Fruit fly (Drosophila melanogaster) whole organism, embryonic: ENCODE measurements around the gene CG12814.

Experiments
- Abd-B ChIP-seq: fragments of 200-800 bp; sonication (Bioruptor generic); optimal IDR thresholded peaks from 2 replicates; lab custom pipeline; 2018; ENCODE audit warnings: missing biosample characterization, mild to moderate bottlenecking, missing genetic modification characterization, moderate library complexity
- CG10959 ChIP-seq: fragments of 200-800 bp; sonication (Bioruptor generic); IDR thresholded peaks from 2 replicates; pipeline ENCODE4 v1.3.6; 2022; ENCODE audit warnings: missing biosample characterization, missing genetic modification characterization
- CG11398 ChIP-seq: fragments of 200-800 bp; sonication (Bioruptor generic); optimal IDR thresholded peaks from 2 replicates; lab custom pipeline; 2016; ENCODE audit warnings: missing biosample characterization, missing genetic modification characterization
- CG12659 ChIP-seq: fragments of 200-800 bp; sonication (Bioruptor generic); optimal IDR thresholded peaks from 3 replicates; lab custom pipeline; 2017; ENCODE audit warnings: mild to moderate bottlenecking, missing biosample characterization, missing genetic modification reagents, missing genetic modification characterization
- CG13624 ChIP-seq: fragments of 200-800 bp; sonication (Bioruptor generic); optimal IDR thresholded peaks from 2 replicates; lab custom pipeline; 2016; ENCODE audit warnings: missing biosample characterization, missing genetic modification characterization
- CG14441 ChIP-seq: fragments of 200-800 bp; sonication (Bioruptor generic); IDR thresholded peaks from 2 replicates; pipeline ENCODE4 v1.3.6; 2022; ENCODE audit warnings: missing biosample characterization, missing genetic modification characterization
- CG14860 ChIP-seq: fragments of 200-800 bp; sonication (Bioruptor generic); IDR thresholded peaks from 3 replicates; pipeline ENCODE4 v1.3.6; 2022; ENCODE audit warnings: missing biosample characterization, missing genetic modification characterization; ENCODE audit not compliant: partially characterized antibody
- CG16779 ChIP-seq: fragments of 200-800 bp; sonication (Bioruptor generic); IDR thresholded peaks from 2 replicates; pipeline ENCODE4 v1.3.6; 2022; ENCODE audit warnings: missing biosample characterization, missing genetic modification characterization
- CG18476 ChIP-seq: fragments of 200-800 bp; sonication (Bioruptor generic); optimal IDR thresholded peaks from 2 replicates; lab custom pipeline; 2016; ENCODE audit warnings: missing biosample characterization, mild to moderate bottlenecking, missing genetic modification characterization
- CG18599 ChIP-seq: fragments of 200-800 bp; sonication (Bioruptor generic); optimal IDR thresholded peaks from 3 replicates; lab custom pipeline; 2017; ENCODE audit warnings: missing biosample characterization, missing genetic modification characterization, mild to moderate bottlenecking, moderate library complexity, missing genetic modification reagents
- CG33213 ChIP-seq: fragments of 200-800 bp; sonication (Bioruptor generic); optimal IDR thresholded peaks from 3 replicates; lab custom pipeline; 2016; ENCODE audit warnings: missing biosample characterization, missing genetic modification characterization
- CG34224 ChIP-seq: fragments of 200-800 bp; sonication (Bioruptor generic); IDR thresholded peaks from 3 replicates; pipeline ENCODE4 v1.3.6; 2022; ENCODE audit warnings: missing biosample characterization, missing genetic modification characterization; ENCODE audit not compliant: partially characterized antibody
- CG34376 ChIP-seq: fragments of 200-800 bp; sonication (Bioruptor generic); optimal IDR thresholded peaks from 2 replicates; lab custom pipeline; 2018; ENCODE audit warnings: missing biosample characterization, mild to moderate bottlenecking, missing genetic modification characterization
- CG43689 ChIP-seq: fragments of 200-800 bp; sonication (Bioruptor generic); IDR thresholded peaks from 2 replicates; pipeline ENCODE4 v1.3.6; 2022; ENCODE audit warnings: missing biosample characterization, missing genetic modification characterization
- CG4404 ChIP-seq: fragments of 200-800 bp; sonication (Bioruptor generic); IDR thresholded peaks from 2 replicates; pipeline ENCODE4 v1.3.6; 2022; ENCODE audit warnings: missing biosample characterization, missing genetic modification characterization
- CG5245 ChIP-seq: fragments of 200-800 bp; sonication (Bioruptor generic); optimal IDR thresholded peaks from 3 replicates; lab custom pipeline; 2016; ENCODE audit warnings: missing biosample characterization, missing genetic modification characterization
- CG6272 ChIP-seq: fragments of 200-800 bp; sonication (Bioruptor generic); IDR thresholded peaks from 2 replicates; pipeline ENCODE4 v1.3.6; 2022; ENCODE audit warnings: missing biosample characterization, missing genetic modification characterization
- CG7839 ChIP-seq: fragments of 200-800 bp; sonication (Bioruptor generic); optimal IDR thresholded peaks from 3 replicates; lab custom pipeline; 2018; ENCODE audit warnings: missing biosample characterization, mild to moderate bottlenecking, missing genetic modification characterization, moderate library complexity
- CG8478 ChIP-seq: fragments of >200 bp; optimal IDR thresholded peaks from 2 replicates; lab custom pipeline; 2018
- CG9876 ChIP-seq: fragments of 200-800 bp; sonication (Bioruptor generic); optimal IDR thresholded peaks from 2 replicates; lab custom pipeline; 2016; ENCODE audit warnings: missing biosample characterization, missing genetic modification characterization
- Dad ChIP-seq: fragments of 200-800 bp; sonication (Bioruptor generic); optimal IDR thresholded peaks from 3 replicates; lab custom pipeline; 2016; ENCODE audit warnings: missing biosample characterization, missing genetic modification characterization
- Ets65A ChIP-seq: fragments of 200-800 bp; sonication (Bioruptor generic); peaks from one replicate; lab custom pipeline; 2016; ENCODE audit warnings: missing biosample characterization, missing genetic modification characterization
- HLHmδ ChIP-seq: fragments of 200-800 bp; sonication (Bioruptor generic); optimal IDR thresholded peaks from 2 replicates; lab custom pipeline; 2018; ENCODE audit warnings: missing biosample characterization, mild to moderate bottlenecking, missing genetic modification characterization, moderate library complexity
- Hr3 ChIP-seq: fragments of 200-800 bp; sonication (Bioruptor generic); optimal IDR thresholded peaks from 3 replicates; lab custom pipeline; 2016; ENCODE audit warnings: missing biosample characterization, missing genetic modification characterization
- Kr ChIP-seq: fragments of 200-800 bp; sonication (Bioruptor generic); optimal IDR thresholded peaks from 2 replicates; lab custom pipeline; 2017; ENCODE audit warnings: missing biosample characterization, mild to moderate bottlenecking, missing genetic modification characterization
- Lpt ChIP-seq: fragments of >200 bp; optimal IDR thresholded peaks from 2 replicates; lab custom pipeline; 2018; ENCODE audit warnings: missing biosample characterization, missing genetic modification characterization
- NK7.1 ChIP-seq: fragments of 200-800 bp; sonication (Bioruptor generic); optimal IDR thresholded peaks from 3 replicates; lab custom pipeline; 2016; ENCODE audit warnings: missing biosample characterization, missing genetic modification characterization
- Ptx1 ChIP-seq: fragments of 200-800 bp; sonication (Bioruptor generic); IDR thresholded peaks from 2 replicates; pipeline ENCODE4 v1.3.6; 2022; ENCODE audit warnings: missing biosample characterization, missing genetic modification characterization
- Sox102F ChIP-seq: fragments of 200-800 bp; sonication (Bioruptor generic); optimal IDR thresholded peaks from 2 replicates; lab custom pipeline; 2018; ENCODE audit warnings: missing biosample characterization, mild to moderate bottlenecking, missing genetic modification characterization, moderate library complexity
- Usf ChIP-seq: fragments of 200-800 bp; sonication (Bioruptor generic); optimal IDR thresholded peaks from 2 replicates; lab custom pipeline; 2017; ENCODE audit warnings: missing genotype, missing biosample characterization, missing genetic modification characterization
- Xbp1 ChIP-seq: fragments of 200-800 bp; sonication (Bioruptor generic); optimal IDR thresholded peaks from 3 replicates; lab custom pipeline; 2016; ENCODE audit warnings: missing biosample characterization, mild to moderate bottlenecking, missing genetic modification characterization
- crp ChIP-seq, 2 experiments: fragments of 200-800 bp; sonication (Bioruptor generic); optimal IDR thresholded peaks; 2 replicates in 1 of 2; 3 replicates in 1 of 2; lab custom pipeline; 2017; ENCODE audit warnings: missing biosample characterization in 2 of 2, missing genetic modification characterization in 2 of 2, mild to moderate bottlenecking in 1 of 2, moderate library complexity in 1 of 2
- dati ChIP-seq: fragments of 200-800 bp; sonication (Bioruptor generic); IDR thresholded peaks from 2 replicates; pipeline ENCODE4 v1.3.6; 2022; ENCODE audit warnings: missing biosample characterization, missing genetic modification characterization
- dmrt99B ChIP-seq: fragments of 200-800 bp; sonication (Bioruptor generic); optimal IDR thresholded peaks from 2 replicates; lab custom pipeline; 2018; ENCODE audit warnings: missing biosample characterization, mild to moderate bottlenecking, missing genetic modification characterization, moderate library complexity
- ewg ChIP-seq: fragments of 200-800 bp; sonication (Bioruptor generic); optimal IDR thresholded peaks from 3 replicates; lab custom pipeline; 2017; ENCODE audit warnings: mild to moderate bottlenecking, missing biosample characterization, missing genetic modification reagents, missing genetic modification characterization
- fd96Cb ChIP-seq: fragments of 200-800 bp; sonication (Bioruptor generic); optimal IDR thresholded peaks from 2 replicates; lab custom pipeline; 2018; ENCODE audit warnings: missing biosample characterization, mild to moderate bottlenecking, missing genetic modification characterization, moderate library complexity
- gem ChIP-seq: fragments of 200-800 bp; sonication (Bioruptor generic); optimal IDR thresholded peaks from 2 replicates; lab custom pipeline; 2019; ENCODE audit warnings: missing biosample characterization, mild to moderate bottlenecking, missing genetic modification characterization, moderate library complexity
- grn ChIP-seq: fragments of 200-800 bp; sonication (Bioruptor generic); optimal IDR thresholded peaks from 3 replicates; lab custom pipeline; 2017; ENCODE audit warnings: missing biosample characterization, missing genetic modification characterization
- hkb ChIP-seq, 2 experiments: fragments of 200-800 bp in 1 of 2; fragments of >200 bp in 1 of 2; sonication (Bioruptor generic) in 1 of 2; IDR thresholded peaks in 1 of 2; optimal IDR thresholded peaks in 1 of 2; 2 replicates each; pipeline versions ENCODE4 v1.3.6 to Lab custom; 2017 to 2022; ENCODE audit warnings: missing biosample characterization in 1 of 2, missing genetic modification characterization in 1 of 2
- lab ChIP-seq: fragments of 200-800 bp; sonication (Bioruptor generic); optimal IDR thresholded peaks from 3 replicates; lab custom pipeline; 2017; ENCODE audit warnings: missing biosample characterization, missing genetic modification characterization, mild to moderate bottlenecking, moderate library complexity, missing genetic modification reagents
- pnt ChIP-seq: fragments of 200-800 bp; sonication (Bioruptor generic); optimal IDR thresholded peaks from 3 replicates; lab custom pipeline; 2016; ENCODE audit warnings: missing biosample characterization, missing genetic modification characterization
- row ChIP-seq: fragments of 200-800 bp; sonication (Bioruptor generic); IDR thresholded peaks from 3 replicates; pipeline ENCODE4 v1.3.6; 2022; ENCODE audit warnings: missing biosample characterization, missing genetic modification characterization
- sens ChIP-seq: fragments of 200-800 bp; sonication (Bioruptor generic); peaks from one replicate; lab custom pipeline; 2016; ENCODE audit warnings: missing biosample characterization, missing genetic modification characterization
- sens-2 ChIP-seq: fragments of 200-800 bp; sonication (Bioruptor generic); IDR thresholded peaks from 2 replicates; pipeline ENCODE4 v1.3.6; 2022; ENCODE audit warnings: missing biosample characterization, missing genetic modification characterization
- sim ChIP-seq: fragments of 200-800 bp; sonication (Bioruptor generic); IDR thresholded peaks from 2 replicates; pipeline ENCODE4 v1.3.6; 2022; ENCODE audit warnings: missing biosample characterization, missing genetic modification characterization
- sisA ChIP-seq: fragments of 200-800 bp; sonication (Bioruptor generic); IDR thresholded peaks from 2 replicates; pipeline ENCODE4 v1.3.6; 2022; ENCODE audit warnings: missing biosample characterization, missing genetic modification characterization
- unc-4 ChIP-seq: fragments of 200-800 bp; sonication (Bioruptor generic); IDR thresholded peaks from 2 replicates; pipeline ENCODE4 v1.3.6; 2022; ENCODE audit warnings: missing biosample characterization, missing genetic modification characterization; ENCODE audit not compliant: partially characterized antibody
- usp ChIP-seq: fragments of >200 bp; optimal IDR thresholded peaks from 2 replicates; lab custom pipeline; 2017; ENCODE audit warnings: missing biosample characterization, missing genetic modification characterization
- yki ChIP-seq: fragments of >200 bp; optimal IDR thresholded peaks from 3 replicates; lab custom pipeline; 2018

Gene CG12814

dm6 chr3R:10189520-10189919 lies at the start of gene CG12814 (continued):
- TF ChIP-seq CG43689 (GFP tag; lab: Robert Waterston, UW) (no peak), CG13624 (peak; percentile 7), CG34224 (GFP tag; lab: Robert Waterston, UW) (peak; percentile 33; the same call in 1 of the 3 replicates), CG34376 (GFP tag; lab: Kevin White, UChicago) (peak; percentile 4), HLHmδ (no peak), grn (GFP tag; lab: Kevin White, UChicago) (no peak), CG10959 (no peak)

dm6 chr3R:10227990-10228389 lies 38.6 kb upstream of the CG12814 start:
- no peak for TF ChIP-seq CG12659 (GFP tag; lab: Kevin White, UChicago)
- no peak for TF ChIP-seq CG33213
- peak; percentile 39 for TF ChIP-seq Ptx1 (GFP tag; lab: Robert Waterston, UW)
- TF ChIP-seq sim, result no peak
- TF ChIP-seq pnt (GFP tag; lab: Kevin White, UChicago), result no peak
- TF ChIP-seq CG9876 (GFP tag; lab: Kevin White, UChicago), result no peak
- TF ChIP-seq dmrt99B, result peak; percentile 27
- peak; percentile 4 for TF ChIP-seq Sox102F (GFP tag; lab: Kevin White, UChicago)
- TF ChIP-seq sisA, result peak; percentile 35; the same call in 1 of the 2 replicates
- TF ChIP-seq gem (tag; lab: Kevin White, UChicago), result peak; percentile 28
- TF ChIP-seq NK7.1 (GFP tag; lab: Kevin White, UChicago), result no peak
- peak; percentile 5 for TF ChIP-seq fd96Cb (tag; lab: Kevin White, UChicago)
- TF ChIP-seq Ets65A (GFP tag; lab: Kevin White, UChicago), result peak; percentile 62
- TF ChIP-seq CG14860 (GFP tag; lab: Robert Waterston, UW), result no peak
- peak; percentile 13; the same call in 1 of the 3 replicates for TF ChIP-seq row (GFP tag; lab: Robert Waterston, UW)
- no peak for TF ChIP-seq CG4404 (GFP tag; lab: Robert Waterston, UW)
- TF ChIP-seq Abd-B, result peak; percentile 2
- TF ChIP-seq sens (GFP tag; lab: Kevin White, UChicago), result peak; percentile 64
- TF ChIP-seq Usf, result no peak
- TF ChIP-seq CG7839 (tag; lab: Kevin White, UChicago), result peak; percentile 8
- peak; percentile 34 for TF ChIP-seq lab (GFP tag; lab: Kevin White, UChicago)
- peak; percentile 5 for TF ChIP-seq Xbp1 (GFP tag; lab: Kevin White, UChicago)
- TF ChIP-seq dati (GFP tag; lab: Robert Waterston, UW), result no peak
- TF ChIP-seq CG14441, result no peak
- TF ChIP-seq CG5245 (GFP tag; lab: Kevin White, UChicago), result no peak

- TF ChIP-seq CG6272, result no peak
- TF ChIP-seq yki (lab: Kevin White, UChicago), result no peak
- no peak for TF ChIP-seq sens-2 (GFP tag; lab: Robert Waterston, UW)
- TF ChIP-seq hkb (optimal IDR thresholded peaks at IDR 0.05; lab: Kevin White, UChicago), result no peak
- no peak for TF ChIP-seq hkb (GFP tag; IDR thresholded peaks at IDR 0.05; lab: Robert Waterston, UW)
- TF ChIP-seq crp (GFP tag; optimal IDR thresholded peaks at IDR 0.05; lab: Kevin White, UChicago), result peak in 1 of 2 experiments; percentile 20
- TF ChIP-seq CG18476 (GFP tag; lab: Kevin White, UChicago), result no peak
- TF ChIP-seq Kr, result no peak
- TF ChIP-seq Dad (GFP tag; lab: Kevin White, UChicago), result no peak
- no peak for TF ChIP-seq CG11398 (GFP tag; lab: Kevin White, UChicago)
- TF ChIP-seq Hr3 (GFP tag; lab: Kevin White, UChicago), result no peak
- TF ChIP-seq CG18599, result peak; percentile 16
- 0 out of 2 replicates have a peak, but pooled peaks have one; percentile 20 for TF ChIP-seq unc-4
- TF ChIP-seq CG8478 (lab: Kevin White, UChicago), result peak; percentile 59
- peak; percentile 98 for TF ChIP-seq ewg
- TF ChIP-seq CG16779 (GFP tag; lab: Robert Waterston, UW), result peak; percentile 73
- TF ChIP-seq usp, result no peak
- no peak for TF ChIP-seq Lpt
Measured at dm6 chr3R:10226132-10227023, 37.0 kb upstream of the CG12814 start.
